Worm (Caenorhabditis elegans) whole organism, L4/young adult: ENCODE measurements around the gene C12D12.1.

Source experiments
- W03F9.2 ChIP-seq: fragments of 150-350 bp; optimal IDR thresholded peaks from 2 replicates; lab custom pipeline; 2014; ENCODE audit warnings: missing biosample characterization, missing genetic modification characterization
- dao-5 ChIP-seq: sonication (generic microtip); optimal IDR thresholded peaks from 2 replicates; lab custom pipeline; 2016; ENCODE audit warnings: missing genotype, missing genetic modification characterization, moderate library complexity, missing compliant biosample characterization
- him-1 ChIP-seq: sonication (generic microtip); optimal IDR thresholded peaks from 2 replicates; lab custom pipeline; 2016; ENCODE audit warnings: missing genotype, missing genetic modification reagents, missing genetic modification characterization, missing compliant biosample characterization

C12D12.1 gene

ce11 chrX:3518494-3518893 lies 19.4 kb downstream of the C12D12.1 start, which contains the start of gene npr-16:
TSS of gene npr-16 (plus strand) at chrX:3518794.
- TF ChIP-seq dao-5 (tag; lab: Kevin White, UChicago) = no peak
- no peak for TF ChIP-seq him-1
- TF ChIP-seq W03F9.2 (tag; lab: Kevin White, UChicago) = no peak

DNA sequence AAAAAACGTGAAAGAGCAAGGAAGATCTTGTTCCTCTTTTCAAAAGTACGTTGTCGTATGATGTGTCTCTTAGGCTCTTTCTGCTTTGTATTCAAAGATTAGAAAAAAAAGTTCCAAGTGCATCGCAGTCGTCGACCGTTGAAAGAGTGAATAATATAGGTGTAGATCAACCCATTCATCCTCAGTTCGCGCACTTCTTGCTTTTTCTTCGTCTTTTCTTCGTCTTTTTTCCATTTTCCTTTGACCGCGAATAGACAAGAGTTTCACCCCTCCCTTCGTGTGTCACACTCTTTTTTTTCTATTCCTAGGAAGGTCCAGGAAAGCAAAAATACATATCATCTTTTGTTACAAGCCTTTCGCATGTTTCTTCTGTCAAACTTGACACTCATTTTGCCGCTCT lies 27.7 kb downstream of the C12D12.1 start:
- TF ChIP-seq dao-5 (tag; lab: Kevin White, UChicago) (no peak), W03F9.2 (tag; lab: Kevin White, UChicago) (no peak), him-1 (no peak)

DNA sequence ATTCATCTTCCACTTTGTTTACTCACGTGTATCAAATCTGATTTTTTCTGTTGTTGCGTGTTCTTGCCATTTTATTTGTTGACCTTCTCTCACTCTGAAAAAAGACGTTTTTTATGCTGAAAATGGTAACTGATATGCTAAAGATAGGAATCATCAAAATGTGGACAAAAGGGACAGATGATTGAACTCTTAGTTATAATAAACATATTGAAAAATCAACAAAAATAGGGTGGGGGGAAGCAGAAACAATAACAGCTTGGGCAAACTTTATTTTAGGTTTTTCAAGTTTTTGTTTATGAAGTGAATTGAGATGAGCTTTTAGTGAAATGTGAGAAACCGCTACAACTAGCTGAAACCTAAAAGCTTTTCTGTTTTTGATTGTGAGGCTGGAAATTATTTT lies 33.9 kb downstream of the C12D12.1 start, which contains the start of gene F56B6.6:
Gene F56B6.6 (minus strand): TSS at position 101 of the 400 bp plus-strand sequence.
- no peak for TF ChIP-seq dao-5 (tag; lab: Kevin White, UChicago)
- TF ChIP-seq W03F9.2 (tag; lab: Kevin White, UChicago) = no peak
- no peak for TF ChIP-seq him-1

ce11 chrX:3534218-3534617 lies 35.2 kb downstream of the C12D12.1 start:
- TF ChIP-seq him-1 = no peak
- no peak for TF ChIP-seq dao-5 (tag; lab: Kevin White, UChicago)
- TF ChIP-seq W03F9.2 (tag; lab: Kevin White, UChicago) = no peak

ce11 chrX:3535505-3535904 lies 36.5 kb downstream of the C12D12.1 start:
- TF ChIP-seq dao-5 (tag; lab: Kevin White, UChicago) (no peak), him-1 (peak; percentile 61)

ce11 chrX:3536302-3537251 lies 37.5 kb downstream of the C12D12.1 start:
- no peak for TF ChIP-seq him-1
- TF ChIP-seq dao-5 (tag; lab: Kevin White, UChicago) = no peak
- TF ChIP-seq W03F9.2 (tag; lab: Kevin White, UChicago) = no peak

DNA sequence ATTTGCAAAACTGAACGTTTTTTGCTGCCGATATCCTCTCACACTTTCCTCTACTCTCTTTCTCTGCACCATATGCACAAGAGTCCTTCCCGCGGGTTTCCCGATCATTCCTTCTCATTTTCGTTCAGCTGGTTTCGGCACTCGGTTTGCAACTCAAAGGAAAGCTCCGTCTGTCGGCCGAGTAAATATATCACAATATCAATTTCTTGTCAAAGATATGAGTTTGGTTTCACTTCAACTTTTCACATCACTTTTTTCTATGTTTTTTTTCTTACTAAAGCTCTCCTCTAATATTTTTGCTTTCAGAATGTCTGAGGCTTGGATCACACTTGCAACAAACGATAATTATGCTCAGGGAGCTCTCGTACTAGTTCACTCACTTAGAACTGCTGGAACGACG lies 38.3 kb downstream of the C12D12.1 start, which contains the start of gene gyg-1:
Gene gyg-1 (plus strand): TSS at position 301 of the 400 bp plus-strand sequence.
- no peak for TF ChIP-seq him-1
- no peak for TF ChIP-seq dao-5 (tag; lab: Kevin White, UChicago)
- no peak for TF ChIP-seq W03F9.2 (tag; lab: Kevin White, UChicago)

- TF ChIP-seq dao-5 (tag; lab: Kevin White, UChicago) = no peak
- no peak for TF ChIP-seq him-1
- no peak for TF ChIP-seq W03F9.2 (tag; lab: Kevin White, UChicago)
Measured at ce11 chrX:3538067-3538466, 39.0 kb downstream of the C12D12.1 start.

ce11 chrX:3540861-3541260 lies 41.8 kb downstream of the C12D12.1 start:
- no peak for TF ChIP-seq W03F9.2 (tag; lab: Kevin White, UChicago)
- peak; percentile 14 for TF ChIP-seq him-1

DNA sequence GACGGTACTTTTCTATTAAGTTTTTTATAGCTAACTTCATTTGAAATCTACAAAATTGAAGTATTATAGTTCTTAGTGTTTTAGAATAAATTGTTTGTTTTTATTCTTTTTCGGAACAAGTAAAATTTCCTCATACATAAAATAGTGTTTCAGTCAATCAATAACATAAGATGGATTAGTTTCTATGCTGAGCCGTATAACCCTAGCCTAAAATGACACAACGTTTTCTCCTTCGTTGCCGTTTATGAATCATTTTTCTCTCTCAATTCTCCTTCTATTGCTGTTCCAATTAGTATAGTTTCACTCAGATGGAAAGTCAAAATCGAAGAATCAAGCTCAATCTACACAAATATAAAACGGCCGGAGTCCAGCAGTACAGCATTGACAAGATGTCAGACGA lies 43.2 kb downstream of the C12D12.1 start, which contains the start of gene rgs-7:
Gene rgs-7 (plus strand): TSS at position 301 of the 400 bp plus-strand sequence.
- TF ChIP-seq dao-5 (tag; lab: Kevin White, UChicago) (no peak), him-1 (no peak), W03F9.2 (tag; lab: Kevin White, UChicago) (no peak)

- TF ChIP-seq W03F9.2 (tag; lab: Kevin White, UChicago) = no peak
- no peak for TF ChIP-seq him-1
- TF ChIP-seq dao-5 (tag; lab: Kevin White, UChicago) = no peak
Measured at ce11 chrX:3547097-3547496, 48.0 kb downstream of the C12D12.1 start.

DNA sequence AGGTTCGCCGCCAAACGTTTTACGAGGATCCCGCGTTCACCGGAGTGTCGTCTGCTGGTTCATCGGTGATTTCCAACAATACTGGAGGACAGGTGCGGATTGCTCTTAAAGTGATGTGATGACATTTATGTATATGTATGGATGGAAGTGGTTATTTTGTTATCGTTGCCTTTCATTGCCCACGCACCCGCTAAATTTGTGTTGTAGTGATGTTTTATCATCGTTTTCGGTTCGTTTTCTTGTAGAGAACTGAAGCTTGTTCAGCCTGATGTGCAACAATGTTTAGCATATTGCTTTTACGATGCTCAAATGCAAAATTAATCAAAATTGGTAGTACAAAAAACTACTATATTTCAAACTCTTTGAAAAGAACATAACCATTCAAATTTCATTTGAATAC lies 48.8 kb downstream of the C12D12.1 start:
- no peak for TF ChIP-seq dao-5 (tag; lab: Kevin White, UChicago)
- TF ChIP-seq W03F9.2 (tag; lab: Kevin White, UChicago) = no peak
- TF ChIP-seq him-1 = no peak

- no peak for TF ChIP-seq dao-5 (tag; lab: Kevin White, UChicago)
Measured at ce11 chrX:3548716-3549115, 49.7 kb downstream of the C12D12.1 start.

DNA sequence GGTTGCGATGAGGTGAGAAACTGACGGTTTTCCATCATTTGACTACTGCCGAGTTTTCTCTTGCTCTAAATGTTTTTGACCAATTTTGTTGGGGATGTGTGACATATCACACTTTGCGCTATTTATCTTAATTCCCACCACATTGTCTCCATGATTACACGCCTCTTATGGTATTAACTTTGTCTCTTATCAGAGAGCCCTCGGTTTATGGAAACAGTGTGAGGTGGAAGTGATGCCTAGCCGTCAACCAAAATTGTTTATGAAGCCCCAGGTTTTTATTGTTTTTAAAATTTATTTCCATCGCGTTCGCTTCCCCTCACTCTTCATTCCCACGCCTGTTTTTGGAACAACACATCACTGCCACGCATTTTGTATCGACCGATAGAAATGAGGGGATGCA lies 52.1 kb downstream of the C12D12.1 start:
- no peak for TF ChIP-seq W03F9.2 (tag; lab: Kevin White, UChicago)
- no peak for TF ChIP-seq him-1
- TF ChIP-seq dao-5 (tag; lab: Kevin White, UChicago) = no peak
